Worm (Caenorhabditis elegans) whole organism, young adult: ENCODE results near the gene klp-3.

Experiments
- F22D6.2 ChIP-seq: sonication (generic microtip); optimal IDR thresholded peaks from 2 replicates; lab custom pipeline; 2016; ENCODE audit warnings: mild to moderate bottlenecking, missing genetic modification characterization, missing compliant biosample characterization
- Y79H2A.3 ChIP-seq: fragments of 200-800 bp; sonication (Bioruptor generic); conservative IDR thresholded peaks from 2 replicates; pipeline ENCODE4 v1.3.6; 2022; ENCODE audit warnings: missing genetic modification reagents, missing genetic modification characterization, missing compliant biosample characterization
- attf-5 ChIP-seq: fragments of 200-800 bp; sonication (Bioruptor generic); optimal IDR thresholded peaks from 2 replicates; lab custom pipeline; 2018; ENCODE audit warnings: mild to moderate bottlenecking, missing genetic modification characterization, missing compliant biosample characterization
- let-526 ChIP-seq: fragments of 200-800 bp; sonication (Bioruptor generic); IDR thresholded peaks from 2 replicates; pipeline ENCODE4 v1.3.6; 2022; ENCODE audit warnings: missing genetic modification reagents, missing genetic modification characterization, missing compliant biosample characterization

ce11 chrII:7808950-7809349, 33.2 kb upstream of the klp-3 start:
- TF ChIP-seq F22D6.2 (tag; lab: Kevin White, UChicago) (no peak), let-526 (GFP tag; lab: Robert Waterston, UW) (no peak), attf-5 (GFP tag; lab: Kevin White, UChicago) (peak; percentile 1), Y79H2A.3 (GFP tag; lab: Robert Waterston, UW) (no peak)
